Fruit fly (Drosophila melanogaster) whole organism, embryonic: ENCODE data around the gene Ada1-2.

ENCODE experiments used
- CG10321 ChIP-seq: fragments of 200-800 bp; sonication (Bioruptor generic); IDR thresholded peaks from 2 replicates; pipeline ENCODE4 v1.3.6; 2022; ENCODE audit warnings: missing biosample characterization, missing genetic modification characterization
- CG1233 ChIP-seq: fragments of 200-800 bp; sonication (Bioruptor generic); optimal IDR thresholded peaks from 4 replicates; lab custom pipeline; 2018; ENCODE audit warnings: missing biosample characterization, mild to moderate bottlenecking, missing genetic modification characterization
- CG12659 ChIP-seq: fragments of 200-800 bp; sonication (Bioruptor generic); optimal IDR thresholded peaks from 3 replicates; lab custom pipeline; 2017; ENCODE audit warnings: mild to moderate bottlenecking, missing biosample characterization, missing genetic modification reagents, missing genetic modification characterization
- CG13296 ChIP-seq: fragments of 200-800 bp; sonication (Bioruptor generic); optimal IDR thresholded peaks from 3 replicates; lab custom pipeline; 2018; ENCODE audit warnings: missing biosample characterization, mild to moderate bottlenecking, missing genetic modification characterization
- CG13424 ChIP-seq: fragments of 200-800 bp; sonication (Bioruptor generic); optimal IDR thresholded peaks from 2 replicates; lab custom pipeline; 2019; ENCODE audit warnings: missing biosample characterization, mild to moderate bottlenecking, missing genetic modification characterization, moderate library complexity
- CG14710 ChIP-seq: fragments of 200-800 bp; sonication (Bioruptor generic); optimal IDR thresholded peaks from 3 replicates; lab custom pipeline; 2019; ENCODE audit warnings: missing biosample characterization, mild to moderate bottlenecking, missing genetic modification characterization, moderate library complexity
- CG1603 ChIP-seq: fragments of 200-800 bp; sonication (Bioruptor generic); optimal IDR thresholded peaks from 2 replicates; lab custom pipeline; 2019; ENCODE audit warnings: missing biosample characterization, mild to moderate bottlenecking, missing genetic modification characterization, moderate library complexity
- CG16779 ChIP-seq: fragments of 200-800 bp; sonication (Bioruptor generic); IDR thresholded peaks from 2 replicates; pipeline ENCODE4 v1.3.6; 2022; ENCODE audit warnings: missing biosample characterization, missing genetic modification characterization
- CG17359 ChIP-seq: fragments of 200-800 bp; sonication (Bioruptor generic); optimal IDR thresholded peaks from 3 replicates; lab custom pipeline; 2018; ENCODE audit warnings: missing biosample characterization, mild to moderate bottlenecking, missing genetic modification characterization, moderate library complexity
- CG17361 ChIP-seq: fragments of 200-800 bp; sonication (Bioruptor generic); IDR thresholded peaks from 3 replicates; pipeline ENCODE4 v1.3.6; 2022; ENCODE audit warnings: missing biosample characterization, missing genetic modification characterization
- CG17385 ChIP-seq: fragments of 200-800 bp; sonication (Bioruptor generic); optimal IDR thresholded peaks from 3 replicates; lab custom pipeline; 2018; ENCODE audit warnings: missing biosample characterization, mild to moderate bottlenecking, missing genetic modification characterization
- CG2199 ChIP-seq: fragments of 200-800 bp; sonication (Bioruptor generic); IDR thresholded peaks from 3 replicates; pipeline ENCODE4 v1.3.6; 2022; ENCODE audit warnings: missing biosample characterization, missing genetic modification characterization
- CG3995 ChIP-seq: fragments of 200-800 bp; sonication (Bioruptor generic); optimal IDR thresholded peaks from 3 replicates; lab custom pipeline; 2016; ENCODE audit warnings: missing biosample characterization, missing genetic modification characterization
- CG5245 ChIP-seq: fragments of 200-800 bp; sonication (Bioruptor generic); optimal IDR thresholded peaks from 3 replicates; lab custom pipeline; 2016; ENCODE audit warnings: missing biosample characterization, missing genetic modification characterization
- CG6175 ChIP-seq: fragments of 200-800 bp; sonication (Bioruptor generic); IDR thresholded peaks from 3 replicates; pipeline ENCODE4 v1.3.6; 2022; ENCODE audit warnings: missing biosample characterization, missing genetic modification characterization
- CG7271 ChIP-seq: fragments of 200-800 bp; sonication (Bioruptor generic); optimal IDR thresholded peaks from 2 replicates; lab custom pipeline; 2018; ENCODE audit warnings: missing biosample characterization, mild to moderate bottlenecking, missing genetic modification characterization, moderate library complexity
- CG7556 ChIP-seq: fragments of 200-800 bp; sonication (Bioruptor generic); optimal IDR thresholded peaks from 2 replicates; lab custom pipeline; 2017; ENCODE audit warnings: missing biosample characterization, mild to moderate bottlenecking, missing genetic modification characterization
- CHES-1-like ChIP-seq: fragments of 200-800 bp; sonication (Bioruptor generic); optimal IDR thresholded peaks from 2 replicates; lab custom pipeline; 2016; ENCODE audit warnings: missing biosample characterization, missing genetic modification characterization
- Dad ChIP-seq: fragments of 200-800 bp; sonication (Bioruptor generic); optimal IDR thresholded peaks from 3 replicates; lab custom pipeline; 2016; ENCODE audit warnings: missing biosample characterization, missing genetic modification characterization
- Dip2 ChIP-seq: fragments of 200-800 bp; sonication (Bioruptor generic); IDR thresholded peaks from 2 replicates; pipeline ENCODE4 v1.3.6; 2022; ENCODE audit warnings: missing biosample characterization, missing genetic modification characterization
- HLH54F ChIP-seq: fragments of 200-800 bp; sonication (Bioruptor generic); optimal IDR thresholded peaks from 3 replicates; lab custom pipeline; 2016; ENCODE audit warnings: missing biosample characterization, missing genetic modification characterization
- HmgD ChIP-seq: fragments of 200-800 bp; sonication (Bioruptor generic); optimal IDR thresholded peaks from 3 replicates; lab custom pipeline; 2016; ENCODE audit warnings: missing biosample characterization, missing genetic modification characterization
- HmgZ ChIP-seq: fragments of 200-800 bp; sonication (Bioruptor generic); optimal IDR thresholded peaks from 2 replicates; lab custom pipeline; 2018; ENCODE audit warnings: missing biosample characterization, mild to moderate bottlenecking, missing genetic modification characterization
- Hr51 ChIP-seq, 2 experiments: fragments of 200-800 bp; sonication (Bioruptor generic); optimal IDR thresholded peaks; 2 replicates in 1 of 2; 3 replicates in 1 of 2; lab custom pipeline; 2016 to 2018; ENCODE audit warnings: missing biosample characterization in 2 of 2, missing genetic modification characterization in 2 of 2, mild to moderate bottlenecking in 1 of 2, moderate library complexity in 1 of 2
- Mrtf ChIP-seq: fragments of 200-800 bp; sonication (Bioruptor generic); IDR thresholded peaks from 3 replicates; pipeline ENCODE4 v1.3.6; 2022; ENCODE audit warnings: missing biosample characterization, missing genetic modification characterization
- NK7.1 ChIP-seq: fragments of 200-800 bp; sonication (Bioruptor generic); optimal IDR thresholded peaks from 3 replicates; lab custom pipeline; 2016; ENCODE audit warnings: missing biosample characterization, missing genetic modification characterization
- NfI ChIP-seq: fragments of 200-800 bp; sonication (Bioruptor generic); optimal IDR thresholded peaks from 3 replicates; lab custom pipeline; 2018; ENCODE audit warnings: missing biosample characterization, mild to moderate bottlenecking, missing genetic modification characterization, moderate library complexity
- Sry-δ ChIP-seq: fragments of 200-800 bp; sonication (Bioruptor generic); optimal IDR thresholded peaks from 2 replicates; lab custom pipeline; 2016; ENCODE audit warnings: missing biosample characterization, missing genetic modification characterization
- Stat92E ChIP-seq, 3 experiments: fragments of >200 bp in 2 of 3; fragments of 200-800 bp in 1 of 3; sonication (Bioruptor generic) in 1 of 3; optimal IDR thresholded peaks; 2 replicates each; lab custom pipeline; 2017 to 2019; ENCODE audit warnings: missing biosample characterization in 3 of 3, missing genetic modification characterization in 3 of 3, mild to moderate bottlenecking in 1 of 3, moderate library complexity in 1 of 3
- Trl ChIP-seq, 3 experiments: fragments of >200 bp in 2 of 3; fragments of 200-800 bp in 1 of 3; sonication (Bioruptor generic) in 1 of 3; optimal IDR thresholded peaks; 2 replicates in 1 of 3; 3 replicates in 2 of 3; lab custom pipeline; 2016 to 2017; ENCODE audit warnings: missing biosample characterization in 1 of 3, missing genetic modification characterization in 1 of 3
- YL-1 ChIP-seq: fragments of 200-800 bp; sonication (Bioruptor generic); optimal IDR thresholded peaks from 3 replicates; lab custom pipeline; 2017; ENCODE audit warnings: missing biosample characterization, mild to moderate bottlenecking, missing genetic modification characterization
- abd-A ChIP-seq: fragments of 200-800 bp; sonication (Bioruptor generic); optimal IDR thresholded peaks from 3 replicates; lab custom pipeline; 2019; ENCODE audit warnings: missing biosample characterization, mild to moderate bottlenecking, missing genetic modification characterization, moderate library complexity
- ash1 ChIP-seq: fragments of 200-800 bp; sonication (Bioruptor generic); optimal IDR thresholded peaks from 2 replicates; lab custom pipeline; 2018; ENCODE audit warnings: missing biosample characterization, mild to moderate bottlenecking, missing genetic modification characterization
- bbx ChIP-seq: fragments of 200-800 bp; sonication (Bioruptor generic); IDR thresholded peaks from 2 replicates; pipeline ENCODE4 v1.3.6; 2022; ENCODE audit warnings: missing biosample characterization, missing genetic modification characterization; ENCODE audit not compliant: partially characterized antibody
- cas ChIP-seq: fragments of 200-800 bp; sonication (Bioruptor generic); IDR thresholded peaks from 2 replicates; pipeline ENCODE4 v1.3.6; 2022; ENCODE audit warnings: missing biosample characterization, missing genetic modification characterization
- chinmo ChIP-seq: fragments of 200-800 bp; sonication (Bioruptor generic); IDR thresholded peaks from 4 replicates; pipeline ENCODE4 v1.3.6; 2022; ENCODE audit warnings: missing biosample characterization, missing genetic modification characterization; ENCODE audit not compliant: partially characterized antibody
- chn ChIP-seq: fragments of 200-800 bp; sonication (Bioruptor generic); optimal IDR thresholded peaks from 2 replicates; lab custom pipeline; 2016; ENCODE audit warnings: missing biosample characterization, missing genetic modification characterization
- corto ChIP-seq: fragments of 200-800 bp; sonication (Bioruptor generic); optimal IDR thresholded peaks from 2 replicates; lab custom pipeline; 2016; ENCODE audit warnings: missing biosample characterization, mild to moderate bottlenecking, missing genetic modification characterization, moderate library complexity
- dimm ChIP-seq: fragments of 200-800 bp; sonication (Bioruptor generic); IDR thresholded peaks from 2 replicates; pipeline ENCODE4 v1.3.6; 2022; ENCODE audit warnings: missing biosample characterization, missing genetic modification characterization
- dm ChIP-seq: fragments of 200-800 bp; sonication (Bioruptor generic); optimal IDR thresholded peaks from 3 replicates; lab custom pipeline; 2016; ENCODE audit warnings: missing biosample characterization, missing genetic modification characterization
- dmrt99B ChIP-seq: fragments of 200-800 bp; sonication (Bioruptor generic); optimal IDR thresholded peaks from 2 replicates; lab custom pipeline; 2018; ENCODE audit warnings: missing biosample characterization, mild to moderate bottlenecking, missing genetic modification characterization, moderate library complexity
- ems ChIP-seq: fragments of 200-800 bp; sonication (Bioruptor generic); optimal IDR thresholded peaks from 3 replicates; lab custom pipeline; 2016; ENCODE audit warnings: missing biosample characterization, missing genetic modification characterization
- fru ChIP-seq: fragments of >200 bp; optimal IDR thresholded peaks from 2 replicates; lab custom pipeline; 2017
- hb ChIP-seq: fragments of 200-800 bp; sonication (Bioruptor generic); IDR thresholded peaks from 3 replicates; pipeline ENCODE4 v1.3.6; 2022; ENCODE audit warnings: missing biosample characterization, missing genetic modification characterization; ENCODE audit not compliant: partially characterized antibody
- onecut ChIP-seq: fragments of 200-800 bp; sonication (Bioruptor generic); IDR thresholded peaks from 2 replicates; pipeline ENCODE4 v1.3.6; 2022; ENCODE audit warnings: missing biosample characterization, missing genetic modification characterization
- phol ChIP-seq: fragments of 200-800 bp; sonication (Bioruptor generic); optimal IDR thresholded peaks from 3 replicates; lab custom pipeline; 2018; ENCODE audit warnings: missing biosample characterization, mild to moderate bottlenecking, missing genetic modification characterization, moderate library complexity
- ranshi ChIP-seq: fragments of 200-800 bp; sonication (Bioruptor generic); IDR thresholded peaks from 2 replicates; pipeline ENCODE4 v1.3.6; 2022; ENCODE audit warnings: missing biosample characterization, missing genetic modification characterization
- rib ChIP-seq: fragments of 200-800 bp; sonication (Bioruptor generic); IDR thresholded peaks from 2 replicates; pipeline ENCODE4 v1.3.6; 2022; ENCODE audit warnings: missing biosample characterization, missing genetic modification characterization
- run ChIP-seq: fragments of 200-800 bp; sonication (Bioruptor generic); optimal IDR thresholded peaks from 3 replicates; lab custom pipeline; 2018; ENCODE audit warnings: missing biosample characterization, mild to moderate bottlenecking, missing genetic modification characterization
- sob ChIP-seq: fragments of 200-800 bp; sonication (Bioruptor generic); IDR thresholded peaks from 2 replicates; pipeline ENCODE4 v1.3.6; 2022; ENCODE audit warnings: missing biosample characterization, missing genetic modification characterization
- unpg ChIP-seq: fragments of 200-800 bp; sonication (Bioruptor generic); optimal IDR thresholded peaks from 3 replicates; lab custom pipeline; 2018; ENCODE audit warnings: missing biosample characterization, mild to moderate bottlenecking, missing genetic modification characterization, moderate library complexity

Ada1-2 gene

dm6 chr2L:12040510-12040909 lies 47.8 kb downstream of the Ada1-2 start, which contains the start of gene CG6766 (continued):
- TF ChIP-seq abd-A (no peak), dimm (no peak), dmrt99B (no peak), chinmo (no peak), unpg (GFP tag; lab: Kevin White, UChicago) (no peak), Hr51 (GFP tag; optimal IDR thresholded peaks at IDR 0.05; lab: Kevin White, UChicago) (no peak), CG16779 (GFP tag; lab: Robert Waterston, UW) (no peak), CG3995 (peak; percentile 2), sob (GFP tag; lab: Robert Waterston, UW) (no peak), bbx (GFP tag; lab: Robert Waterston, UW) (peak; percentile 35; the same call in 1 of the 2 replicates), onecut (GFP tag; lab: Robert Waterston, UW) (no peak), Mrtf (GFP tag; lab: Robert Waterston, UW) (no peak), ems (no peak), ash1 (GFP tag; lab: Kevin White, UChicago) (no peak), HmgD (peak; percentile 28), CG2199 (GFP tag; lab: Robert Waterston, UW) (no peak), CG6175 (GFP tag; lab: Robert Waterston, UW) (no peak), CG5245 (GFP tag; lab: Kevin White, UChicago) (no peak), dm (GFP tag; lab: Kevin White, UChicago) (peak; percentile 52), CG13296 (GFP tag; lab: Kevin White, UChicago) (no peak), CG10321 (GFP tag; lab: Robert Waterston, UW) (no peak), NK7.1 (no peak), ranshi (GFP tag; lab: Robert Waterston, UW) (no peak), CHES-1-like (GFP tag; lab: Kevin White, UChicago) (peak; percentile 5), CG1233 (GFP tag; lab: Kevin White, UChicago) (no peak), NfI (GFP tag; lab: Kevin White, UChicago) (no peak), chn (no peak), fru (lab: Kevin White, UChicago) (no peak), YL-1 (peak; percentile 57), CG17385 (GFP tag; lab: Kevin White, UChicago) (peak; percentile 99), CG14710 (tag; lab: Kevin White, UChicago) (peak; percentile 31), Sry-δ (GFP tag; lab: Kevin White, UChicago) (peak; percentile 35), CG7556 (GFP tag; lab: Kevin White, UChicago) (no peak), rib (GFP tag; lab: Robert Waterston, UW) (no peak), hb (no peak), CG17361 (no peak), HLH54F (GFP tag; lab: Kevin White, UChicago) (no peak), HmgZ (tag; lab: Kevin White, UChicago) (peak; percentile 64), Dad (GFP tag; lab: Kevin White, UChicago) (no peak), Trl (optimal IDR thresholded peaks at IDR 0.05; lab: Kevin White, UChicago) (no peak), Trl (GFP tag; optimal IDR thresholded peaks at IDR 0.05; lab: Kevin White, UChicago) (no peak), CG7271 (no peak), Dip2 (GFP tag; lab: Robert Waterston, UW) (no peak), run (no peak), CG12659 (GFP tag; lab: Kevin White, UChicago) (peak; percentile 31), CG17359 (tag; lab: Kevin White, UChicago) (no peak), phol (tag; lab: Kevin White, UChicago) (peak; percentile 9), corto (GFP tag; lab: Kevin White, UChicago) (no peak), CG1603 (tag; lab: Kevin White, UChicago) (no peak), CG13424 (tag; lab: Kevin White, UChicago) (no peak), cas (GFP tag; lab: Robert Waterston, UW) (no peak), Stat92E (GFP tag; optimal IDR thresholded peaks at IDR 0.05; lab: Kevin White, UChicago) (no peak)
